Worm (Caenorhabditis elegans) whole organism, late embryonic: Measurements from ENCODE around the gene F02C12.2.

Experiments
- ceh-6 ChIP-seq: fragments of 200-800 bp; sonication (Bioruptor generic); optimal IDR thresholded peaks from 2 replicates; lab custom pipeline; 2018; ENCODE audit warnings: mild to moderate bottlenecking, missing genetic modification characterization, missing compliant biosample characterization
- elt-2 ChIP-seq: sonication (generic microtip); optimal IDR thresholded peaks from 2 replicates; lab custom pipeline; 2016; ENCODE audit warnings: missing genetic modification reagents, missing genetic modification characterization, missing compliant biosample characterization
- nfya-1 ChIP-seq: sonication (generic microtip); optimal IDR thresholded peaks from 2 replicates; lab custom pipeline; 2017; ENCODE audit warnings: missing genetic modification characterization, mild to moderate bottlenecking, missing compliant biosample characterization, antibody characterized with exemption, moderate library complexity
- npax-4 ChIP-seq: sonication (generic microtip); optimal IDR thresholded peaks from 2 replicates; lab custom pipeline; 2016; ENCODE audit warnings: missing genetic modification characterization, missing compliant biosample characterization

ce11 chrX:13350123-13350798, 48.9 kb downstream of the F02C12.2 start:
- no peak for TF ChIP-seq ceh-6 (GFP tag; lab: Kevin White, UChicago)
- TF ChIP-seq npax-4 (tag; lab: Kevin White, UChicago) = no peak
- no peak for TF ChIP-seq elt-2 (tag; lab: Kevin White, UChicago)
- no peak for TF ChIP-seq nfya-1
